Worm (Caenorhabditis elegans) whole organism, young adult: ENCODE data around the gene R12A1.3.

ENCODE experiments used
- B0019.2 ChIP-seq: fragments of 200-800 bp; sonication (Bioruptor generic); conservative IDR thresholded peaks from 2 replicates; pipeline ENCODE4 v1.3.6; 2022; ENCODE audit warnings: missing genetic modification reagents, missing genetic modification characterization, missing compliant biosample characterization
- F52B5.7 ChIP-seq: sonication (generic microtip); optimal IDR thresholded peaks from 2 replicates; lab custom pipeline; 2016; ENCODE audit warnings: mild to moderate bottlenecking, missing genetic modification characterization, missing compliant biosample characterization
- F57A8.1 ChIP-seq: fragments of 200-800 bp; sonication (Bioruptor generic); optimal IDR thresholded peaks from 2 replicates; lab custom pipeline; 2018; ENCODE audit warnings: mild to moderate bottlenecking, missing genetic modification characterization, moderate library complexity, missing compliant biosample characterization
- Y79H2A.3 ChIP-seq: fragments of 200-800 bp; sonication (Bioruptor generic); conservative IDR thresholded peaks from 2 replicates; pipeline ENCODE4 v1.3.6; 2022; ENCODE audit warnings: missing genetic modification reagents, missing genetic modification characterization, missing compliant biosample characterization
- ZK185.1 ChIP-seq: sonication (generic microtip); optimal IDR thresholded peaks from 2 replicates; lab custom pipeline; 2016; ENCODE audit warnings: mild to moderate bottlenecking, missing genetic modification characterization, missing compliant biosample characterization; ENCODE audit not compliant: poor library complexity, severe bottlenecking
- aptf-2 ChIP-seq: fragments of 200-800 bp; sonication (Bioruptor generic); conservative IDR thresholded peaks from 2 replicates; pipeline ENCODE4 v1.3.6; 2022; ENCODE audit warnings: missing genetic modification reagents, missing genetic modification characterization, missing compliant biosample characterization
- aptf-3 ChIP-seq: fragments of 200-800 bp; sonication (Bioruptor generic); IDR thresholded peaks from 2 replicates; pipeline ENCODE4 v1.3.6; 2022; ENCODE audit warnings: missing genetic modification characterization, missing compliant biosample characterization
- attf-3 ChIP-seq: fragments of 200-800 bp; sonication (Bioruptor generic); conservative IDR thresholded peaks from 2 replicates; pipeline ENCODE4 v1.3.6; 2022; ENCODE audit warnings: missing genetic modification reagents, missing genetic modification characterization, missing compliant biosample characterization
- attf-5 ChIP-seq: fragments of 200-800 bp; sonication (Bioruptor generic); optimal IDR thresholded peaks from 2 replicates; lab custom pipeline; 2018; ENCODE audit warnings: mild to moderate bottlenecking, missing genetic modification characterization, missing compliant biosample characterization
- bed-1 ChIP-seq: fragments of 200-800 bp; sonication (Bioruptor generic); IDR thresholded peaks from 2 replicates; pipeline ENCODE4 v1.3.6; 2022; ENCODE audit warnings: missing genetic modification reagents, missing genetic modification characterization, missing compliant biosample characterization
- ceh-40 ChIP-seq: fragments of 200-800 bp; sonication (Bioruptor generic); IDR thresholded peaks from 2 replicates; pipeline ENCODE4 v1.3.6; 2022; ENCODE audit warnings: missing genetic modification characterization, missing compliant biosample characterization
- ceh-79 ChIP-seq: sonication (generic microtip); optimal IDR thresholded peaks from 2 replicates; lab custom pipeline; 2017; ENCODE audit warnings: mild to moderate bottlenecking, missing genetic modification characterization, missing compliant biosample characterization
- chd-7 ChIP-seq: sonication (generic microtip); optimal IDR thresholded peaks from 2 replicates; lab custom pipeline; 2016; ENCODE audit warnings: mild to moderate bottlenecking, missing genetic modification characterization, moderate library complexity, missing compliant biosample characterization
- dpff-1 ChIP-seq: sonication (generic microtip); optimal IDR thresholded peaks from 2 replicates; lab custom pipeline; 2017; ENCODE audit warnings: mild to moderate bottlenecking, missing genetic modification characterization, missing compliant biosample characterization
- dpl-1 ChIP-seq: fragments of 150-350 bp; optimal IDR thresholded peaks from 2 replicates; lab custom pipeline; 2014; ENCODE audit warnings: missing biosample characterization, missing genetic modification reagents, missing genetic modification characterization
- efl-1 ChIP-seq: fragments of 150-350 bp; optimal IDR thresholded peaks from 2 replicates; lab custom pipeline; 2014; ENCODE audit warnings: missing biosample characterization, missing genetic modification reagents, missing genetic modification characterization
- egl-18 ChIP-seq: fragments of 200-800 bp; sonication (Bioruptor generic); IDR thresholded peaks from 2 replicates; pipeline ENCODE4 v1.3.6; 2022; ENCODE audit warnings: missing genetic modification reagents, missing genetic modification characterization, missing compliant biosample characterization
- egl-44 ChIP-seq: fragments of 200-800 bp; sonication (Bioruptor generic); IDR thresholded peaks from 2 replicates; pipeline ENCODE4 v1.3.6; 2022; ENCODE audit warnings: missing genetic modification reagents, missing genetic modification characterization, missing compliant biosample characterization
- egrh-3 ChIP-seq: fragments of 200-800 bp; sonication (Bioruptor generic); IDR thresholded peaks from 2 replicates; pipeline ENCODE4 v1.3.6; 2022; ENCODE audit warnings: missing genetic modification reagents, missing genetic modification characterization, missing compliant biosample characterization
- ets-4 ChIP-seq: fragments of 200-800 bp; sonication (Bioruptor generic); optimal IDR thresholded peaks from 2 replicates; lab custom pipeline; 2018; ENCODE audit warnings: mild to moderate bottlenecking, missing genetic modification characterization, missing compliant biosample characterization
- gei-17 ChIP-seq: fragments of 200-800 bp; sonication (Bioruptor generic); optimal IDR thresholded peaks from 2 replicates; lab custom pipeline; 2018; ENCODE audit warnings: mild to moderate bottlenecking, missing genetic modification characterization, missing compliant biosample characterization
- hlh-26 ChIP-seq: fragments of 200-800 bp; sonication (Bioruptor generic); conservative IDR thresholded peaks from 2 replicates; pipeline ENCODE4 v1.3.6; 2022; ENCODE audit warnings: missing genetic modification reagents, missing genetic modification characterization, missing compliant biosample characterization
- hrde-1 ChIP-seq: sonication (generic microtip); optimal IDR thresholded peaks from 2 replicates; lab custom pipeline; 2016; ENCODE audit warnings: missing genetic modification characterization, mild to moderate bottlenecking, missing compliant biosample characterization, moderate library complexity, missing genotype, missing genetic modification reagents, borderline replicate concordance
- hsf-1 ChIP-seq: fragments of 200-800 bp; sonication (Bioruptor generic); IDR thresholded peaks from 2 replicates; pipeline ENCODE4 v1.3.6; 2022; ENCODE audit warnings: missing genetic modification reagents, missing genetic modification characterization, missing compliant biosample characterization
- let-607 ChIP-seq, 2 experiments: fragments of 200-800 bp in 1 of 2; sonication (Bioruptor generic) in 1 of 2; sonication (generic microtip) in 1 of 2; optimal IDR thresholded peaks; 2 replicates each; lab custom pipeline; 2016 to 2018; ENCODE audit warnings: mild to moderate bottlenecking in 2 of 2, missing compliant biosample characterization in 2 of 2, missing genetic modification characterization in 2 of 2, moderate library complexity in 2 of 2, missing genotype in 1 of 2
- lir-1 ChIP-seq: fragments of 200-800 bp; sonication (Bioruptor generic); conservative IDR thresholded peaks from 2 replicates; pipeline ENCODE4 v1.3.6; 2022; ENCODE audit warnings: missing genetic modification reagents, missing genetic modification characterization, missing compliant biosample characterization
- lsl-1 ChIP-seq: fragments of 200-800 bp; sonication (Bioruptor generic); optimal IDR thresholded peaks from 2 replicates; lab custom pipeline; 2018; ENCODE audit warnings: mild to moderate bottlenecking, missing genetic modification characterization, moderate library complexity, missing compliant biosample characterization
- madf-3 ChIP-seq: fragments of 200-800 bp; sonication (Bioruptor generic); IDR thresholded peaks from 2 replicates; pipeline ENCODE4 v1.3.6; 2022; ENCODE audit warnings: missing genetic modification reagents, missing genetic modification characterization, missing compliant biosample characterization
- madf-6 ChIP-seq: fragments of 200-800 bp; sonication (Bioruptor generic); IDR thresholded peaks from 2 replicates; pipeline ENCODE4 v1.3.6; 2022; ENCODE audit warnings: missing genetic modification reagents, missing genetic modification characterization, missing compliant biosample characterization
- madf-8 ChIP-seq: fragments of 200-800 bp; sonication (Bioruptor generic); conservative IDR thresholded peaks from 2 replicates; pipeline ENCODE4 v1.3.6; 2022; ENCODE audit warnings: missing genetic modification reagents, missing genetic modification characterization, missing compliant biosample characterization
- mcd-1 ChIP-seq: fragments of 200-800 bp; sonication (Bioruptor generic); IDR thresholded peaks from 2 replicates; pipeline ENCODE4 v1.3.6; 2022; ENCODE audit warnings: missing genetic modification reagents, missing genetic modification characterization, missing compliant biosample characterization
- nhr-27 ChIP-seq: fragments of 200-800 bp; sonication (Bioruptor generic); optimal IDR thresholded peaks from 2 replicates; lab custom pipeline; 2018; ENCODE audit warnings: mild to moderate bottlenecking, missing genetic modification characterization, moderate library complexity, missing compliant biosample characterization
- rcor-1 ChIP-seq: fragments of 200-800 bp; sonication (Bioruptor generic); IDR thresholded peaks from 2 replicates; pipeline ENCODE4 v1.3.6; 2022; ENCODE audit warnings: missing genetic modification reagents, missing genetic modification characterization, missing compliant biosample characterization
- somi-1 ChIP-seq: fragments of 200-800 bp; sonication (Bioruptor generic); optimal IDR thresholded peaks from 2 replicates; lab custom pipeline; 2018; ENCODE audit warnings: mild to moderate bottlenecking, missing genetic modification characterization, missing compliant biosample characterization
- tlf-1 ChIP-seq: fragments of 200-800 bp; sonication (Bioruptor generic); optimal IDR thresholded peaks from 2 replicates; lab custom pipeline; 2018; ENCODE audit warnings: mild to moderate bottlenecking, missing genetic modification characterization, missing compliant biosample characterization
- xnd-1 ChIP-seq: sonication (generic microtip); optimal IDR thresholded peaks from 2 replicates; lab custom pipeline; 2016; ENCODE audit warnings: missing genotype, missing genetic modification reagents, missing genetic modification characterization, missing compliant biosample characterization
- zim-3 ChIP-seq: sonication (generic microtip); optimal IDR thresholded peaks from 2 replicates; lab custom pipeline; 2017; ENCODE audit warnings: mild to moderate bottlenecking, missing genetic modification characterization, moderate library complexity, missing compliant biosample characterization
- ztf-25 ChIP-seq: fragments of 200-800 bp; sonication (Bioruptor generic); IDR thresholded peaks from 2 replicates; pipeline ENCODE4 v1.3.6; 2022; ENCODE audit warnings: missing genetic modification reagents, missing genetic modification characterization, missing compliant biosample characterization
- ztf-3 ChIP-seq: fragments of 200-800 bp; sonication (Bioruptor generic); optimal IDR thresholded peaks from 2 replicates; lab custom pipeline; 2018; ENCODE audit warnings: mild to moderate bottlenecking, missing genetic modification characterization, missing compliant biosample characterization
- ztf-6 ChIP-seq: fragments of 200-800 bp; sonication (Bioruptor generic); IDR thresholded peaks from 2 replicates; pipeline ENCODE4 v1.3.6; 2022; ENCODE audit warnings: missing genetic modification reagents, missing genetic modification characterization, missing compliant biosample characterization

Gene R12A1.3

ce11 chrV:1408116-1408515, 17.5 kb downstream of the R12A1.3 start:
- TF ChIP-seq bed-1 (no peak), madf-8 (GFP tag; lab: Robert Waterston, UW) (no peak), lsl-1 (GFP tag; lab: Kevin White, UChicago) (no peak), hsf-1 (GFP tag; lab: Robert Waterston, UW) (no peak), dpff-1 (tag; lab: Kevin White, UChicago) (no peak), dpl-1 (GFP tag; lab: Kevin White, UChicago) (no peak), chd-7 (tag; lab: Kevin White, UChicago) (no peak), aptf-3 (no peak), egl-44 (GFP tag; lab: Robert Waterston, UW) (no peak), mcd-1 (GFP tag; lab: Robert Waterston, UW) (no peak)

- peak; percentile 91; the same call in 1 of the 2 replicates for TF ChIP-seq hsf-1 (GFP tag; lab: Robert Waterston, UW)
- TF ChIP-seq madf-6 (GFP tag; lab: Robert Waterston, UW), result 0 out of 2 replicates have a peak, but pooled peaks have one; percentile 27
Observed at ce11 chrV:1403482-1403881, 22.1 kb downstream of the R12A1.3 start.

ce11 chrV:1392900-1393299, 32.7 kb downstream of the R12A1.3 start, which contains the start of gene Y75B7AR.1:
Y75B7AR.1 (minus strand) TSS chrV:1393000.
- no peak for TF ChIP-seq rcor-1
- TF ChIP-seq madf-3 (GFP tag; lab: Robert Waterston, UW), result no peak
- TF ChIP-seq hlh-26 (GFP tag; lab: Robert Waterston, UW), result no peak
- no peak for TF ChIP-seq ztf-25
- no peak for TF ChIP-seq zim-3
- no peak for TF ChIP-seq hrde-1 (tag; lab: Kevin White, UChicago)
- TF ChIP-seq ceh-40, result no peak
- TF ChIP-seq madf-8 (GFP tag; lab: Robert Waterston, UW), result no peak
- TF ChIP-seq aptf-2, result no peak
- TF ChIP-seq lsl-1 (GFP tag; lab: Kevin White, UChicago), result no peak
- no peak for TF ChIP-seq somi-1 (GFP tag; lab: Kevin White, UChicago)
- no peak for TF ChIP-seq xnd-1
- TF ChIP-seq mcd-1 (GFP tag; lab: Robert Waterston, UW), result no peak
- no peak for TF ChIP-seq gei-17
- no peak for TF ChIP-seq lir-1 (GFP tag; lab: Robert Waterston, UW)

- TF ChIP-seq efl-1, result no peak
- TF ChIP-seq madf-8 (GFP tag; lab: Robert Waterston, UW), result no peak
- no peak for TF ChIP-seq dpff-1 (tag; lab: Kevin White, UChicago)
- TF ChIP-seq Y79H2A.3 (GFP tag; lab: Robert Waterston, UW), result no peak
- TF ChIP-seq tlf-1, result no peak
- no peak for TF ChIP-seq nhr-27 (tag; lab: Kevin White, UChicago)
- TF ChIP-seq F57A8.1, result no peak
- no peak for TF ChIP-seq let-607 (tag; optimal IDR thresholded peaks at IDR 0.05; lab: Kevin White, UChicago)
- TF ChIP-seq F52B5.7 (tag; lab: Kevin White, UChicago), result no peak
- TF ChIP-seq ZK185.1 (tag; lab: Kevin White, UChicago), result no peak
- no peak for TF ChIP-seq attf-5 (GFP tag; lab: Kevin White, UChicago)
- TF ChIP-seq egl-18 (GFP tag; lab: Robert Waterston, UW), result no peak
- TF ChIP-seq ztf-3 (GFP tag; lab: Kevin White, UChicago), result no peak
- TF ChIP-seq ceh-79 (tag; lab: Kevin White, UChicago), result no peak
- TF ChIP-seq B0019.2 (GFP tag; lab: Robert Waterston, UW), result no peak
- TF ChIP-seq ztf-6 (GFP tag; lab: Robert Waterston, UW), result no peak
- no peak for TF ChIP-seq attf-3 (GFP tag; lab: Robert Waterston, UW)
- TF ChIP-seq egrh-3 (GFP tag; lab: Robert Waterston, UW), result no peak
- no peak for TF ChIP-seq ets-4
Observed at ce11 chrV:1390415-1390814, 35.2 kb downstream of the R12A1.3 start.
